Fruit fly (Drosophila melanogaster): Measurements from ENCODE around the gene TTLL6B.

dm6 chr3R:27263434-27264215, 12.8 kb upstream of the TTLL6B start, which contains the start of gene woc:
- TF ChIP-seq ttk (optimal IDR thresholded peaks at IDR 0.05) (no peak), Myc (optimal IDR thresholded peaks at IDR 0.05) (no peak), insv (optimal IDR thresholded peaks at IDR 0.05) (no peak), h (optimal IDR thresholded peaks at IDR 0.05) (no peak), psq (optimal IDR thresholded peaks at IDR 0.05) (no peak)
